Worm (Caenorhabditis elegans) whole organism, L4 larva: ENCODE data around the gene F13C5.1.

Source experiments
- F10B5.3 ChIP-seq: sonication (generic microtip); optimal IDR thresholded peaks from 2 replicates; lab custom pipeline; 2016; ENCODE audit warnings: mild to moderate bottlenecking, missing genetic modification characterization, missing compliant biosample characterization
- F44E2.7 ChIP-seq: fragments of 200-800 bp; sonication (Bioruptor generic); IDR thresholded peaks from 2 replicates; pipeline ENCODE4 v2.1.2; 2022; ENCODE audit warnings: missing genetic modification characterization, missing compliant biosample characterization
- T26A8.4 ChIP-seq: fragments of 200-800 bp; sonication (Bioruptor generic); IDR thresholded peaks from 2 replicates; pipeline ENCODE4 v1.3.6; 2022; ENCODE audit warnings: missing genetic modification characterization, missing compliant biosample characterization
- Y48G9A.11 ChIP-seq: fragments of 200-800 bp; sonication (Bioruptor generic); IDR thresholded peaks from 2 replicates; pipeline ENCODE4 v1.3.6; 2022; ENCODE audit warnings: missing genetic modification reagents, missing genetic modification characterization, missing compliant biosample characterization
- ZK337.2 ChIP-seq: fragments of 200-800 bp; sonication (Bioruptor generic); IDR thresholded peaks from 2 replicates; pipeline ENCODE4 v1.3.6; 2022; ENCODE audit warnings: missing genetic modification reagents, missing genetic modification characterization, missing compliant biosample characterization
- ZK546.5 ChIP-seq, 2 experiments: sonication (generic microtip); optimal IDR thresholded peaks; 2 replicates each; lab custom pipeline; 2017; ENCODE audit warnings: missing biosample characterization in 2 of 2, missing genetic modification characterization in 2 of 2
- aha-1 ChIP-seq: fragments of 150-350 bp; peaks from one replicate; lab custom pipeline; 2014; ENCODE audit warnings: missing biosample characterization, missing genetic modification characterization
- ceh-28 ChIP-seq: fragments of 150-350 bp; optimal IDR thresholded peaks from 2 replicates; lab custom pipeline; 2014; ENCODE audit warnings: missing biosample characterization, missing genetic modification reagents, missing genetic modification characterization
- ceh-82 ChIP-seq: sonication (generic microtip); optimal IDR thresholded peaks from 2 replicates; lab custom pipeline; 2017; ENCODE audit warnings: missing biosample characterization, missing genetic modification characterization
- daf-12 ChIP-seq: fragments of 150-350 bp; optimal IDR thresholded peaks from 2 replicates; lab custom pipeline; 2014; ENCODE audit warnings: missing biosample characterization, missing genetic modification reagents, missing genetic modification characterization
- dve-1 ChIP-seq: sonication (generic microtip); optimal IDR thresholded peaks from 2 replicates; lab custom pipeline; 2017; ENCODE audit warnings: antibody characterized with exemption, mild to moderate bottlenecking, missing genetic modification characterization, missing compliant biosample characterization; ENCODE audit not compliant: insufficient read depth
- egl-27 ChIP-seq: sonication (generic microtip); optimal IDR thresholded peaks from 3 replicates; lab custom pipeline; 2017; ENCODE audit warnings: missing biosample characterization, missing genetic modification reagents, missing genetic modification characterization
- egl-43 ChIP-seq: fragments of 200-800 bp; sonication (Bioruptor generic); IDR thresholded peaks from 2 replicates; pipeline ENCODE4 v1.3.6; 2022; ENCODE audit warnings: missing genetic modification reagents, missing genetic modification characterization, missing compliant biosample characterization
- fos-1 ChIP-seq: fragments of 150-350 bp; optimal IDR thresholded peaks from 2 replicates; lab custom pipeline; 2014; ENCODE audit warnings: missing biosample characterization, missing genetic modification characterization
- gei-8 ChIP-seq: fragments of 200-800 bp; sonication (Bioruptor generic); optimal IDR thresholded peaks from 2 replicates; lab custom pipeline; 2018; ENCODE audit warnings: mild to moderate bottlenecking, missing genetic modification characterization, missing compliant biosample characterization
- hif-1 ChIP-seq, 2 experiments: sonication (generic microtip); optimal IDR thresholded peaks; 2 replicates each; lab custom pipeline; 2016 to 2017; ENCODE audit warnings: missing compliant biosample characterization in 2 of 2, missing genetic modification characterization in 2 of 2, missing genetic modification reagents in 2 of 2, missing genotype in 2 of 2, mild to moderate bottlenecking in 1 of 2
- hmg-1.1 ChIP-seq: fragments of 200-800 bp; sonication (Bioruptor generic); IDR thresholded peaks from 2 replicates; pipeline ENCODE4 v1.3.6; 2022; ENCODE audit warnings: missing genetic modification reagents, missing genetic modification characterization, missing compliant biosample characterization
- jun-1 ChIP-seq: fragments of 150-350 bp; optimal IDR thresholded peaks from 2 replicates; lab custom pipeline; 2014; ENCODE audit warnings: missing biosample characterization, missing genetic modification reagents, missing genetic modification characterization
- lir-3 ChIP-seq: sonication (generic microtip); optimal IDR thresholded peaks from 2 replicates; lab custom pipeline; 2016; ENCODE audit warnings: mild to moderate bottlenecking, missing genetic modification characterization, missing compliant biosample characterization
- madf-5 ChIP-seq, 2 experiments: fragments of 200-800 bp; sonication (Bioruptor generic); IDR thresholded peaks; 2 replicates each; pipeline ENCODE4 v1.3.6; 2022; ENCODE audit warnings: missing compliant biosample characterization in 2 of 2, missing genetic modification characterization in 2 of 2
- mdt-29 ChIP-seq: fragments of 200-800 bp; sonication (Bioruptor generic); IDR thresholded peaks from 2 replicates; pipeline ENCODE4 v1.3.6; 2022; ENCODE audit warnings: missing genetic modification reagents, missing genetic modification characterization, missing compliant biosample characterization
- mxl-3 ChIP-seq: fragments of 200-800 bp; sonication (Bioruptor generic); optimal IDR thresholded peaks from 2 replicates; lab custom pipeline; 2018; ENCODE audit warnings: mild to moderate bottlenecking, missing genetic modification characterization, missing compliant biosample characterization
- nhr-11 ChIP-seq: fragments of 150-350 bp; optimal IDR thresholded peaks from 2 replicates; lab custom pipeline; 2014; ENCODE audit warnings: missing biosample characterization, missing genetic modification characterization
- nhr-28 ChIP-seq: fragments of 150-350 bp; optimal IDR thresholded peaks from 2 replicates; lab custom pipeline; 2014; ENCODE audit warnings: missing biosample characterization, missing genetic modification characterization
- nhr-48 ChIP-seq: sonication (generic microtip); optimal IDR thresholded peaks from 2 replicates; lab custom pipeline; 2016; ENCODE audit warnings: mild to moderate bottlenecking, missing genetic modification characterization, missing compliant biosample characterization
- pqm-1 ChIP-seq: sonication (generic microtip); optimal IDR thresholded peaks from 2 replicates; lab custom pipeline; 2017; ENCODE audit warnings: missing biosample characterization, missing genetic modification characterization
- sdz-12 ChIP-seq: fragments of 200-800 bp; sonication (Bioruptor generic); optimal IDR thresholded peaks from 2 replicates; lab custom pipeline; 2018; ENCODE audit warnings: mild to moderate bottlenecking, missing genetic modification characterization, missing compliant biosample characterization
- set-16 ChIP-seq: fragments of 200-800 bp; sonication (Bioruptor generic); IDR thresholded peaks from 2 replicates; pipeline ENCODE4 v1.3.6; 2022; ENCODE audit warnings: missing genetic modification reagents, missing genetic modification characterization, missing compliant biosample characterization
- unc-130 ChIP-seq: sonication (generic microtip); optimal IDR thresholded peaks from 2 replicates; lab custom pipeline; 2016; ENCODE audit warnings: missing genetic modification reagents, missing genetic modification characterization, missing compliant biosample characterization
- unc-62 ChIP-seq, 3 experiments: fragments of 150-350 bp in 1 of 3; sonication (generic microtip); optimal IDR thresholded peaks in 2 of 3; peaks in 1 of 3; 1 replicate in 1 of 3; 2 replicates in 2 of 3; lab custom pipeline; 2014 to 2017; ENCODE audit warnings: missing biosample characterization in 3 of 3, missing genetic modification characterization in 3 of 3, missing genetic modification reagents in 3 of 3, missing genotype in 1 of 3
- zfp-2 ChIP-seq: sonication (generic microtip); optimal IDR thresholded peaks from 2 replicates; lab custom pipeline; 2016; ENCODE audit warnings: mild to moderate bottlenecking, missing genetic modification characterization, missing compliant biosample characterization
- zfp-3 ChIP-seq: fragments of 200-800 bp; sonication (Bioruptor generic); conservative IDR thresholded peaks from 2 replicates; pipeline ENCODE4 v1.3.6; 2022; ENCODE audit warnings: missing genetic modification reagents, missing genetic modification characterization, missing compliant biosample characterization

Gene F13C5.1

ce11 chrX:612783-613182 lies 10.8 kb downstream of the F13C5.1 start:
- no peak for TF ChIP-seq mxl-3 (GFP tag; lab: Kevin White, UChicago)
- no peak for TF ChIP-seq nhr-11 (tag; lab: Kevin White, UChicago)
- TF ChIP-seq ceh-82 (tag; lab: Kevin White, UChicago), result no peak

ce11 chrX:617730-618129 lies 15.8 kb downstream of the F13C5.1 start:
- TF ChIP-seq unc-62 (GFP tag; optimal IDR thresholded peaks at IDR 0.05 in 1 of 2; lab: Kevin White, UChicago), result peak in 1 of 2 experiments; percentile 9
- TF ChIP-seq unc-62 (tag; optimal IDR thresholded peaks at IDR 0.05; lab: Kevin White, UChicago), result no peak
- no peak for TF ChIP-seq Y48G9A.11 (GFP tag; lab: Robert Waterston, UW)
- TF ChIP-seq, all 104 proteins: peak for 1

ce11 chrX:621190-621589 lies 19.2 kb downstream of the F13C5.1 start, which contains the start of gene unc-96:
unc-96 (minus strand) TSS chrX:621290.
- TF ChIP-seq ZK546.5 (tag; optimal IDR thresholded peaks at IDR 0.05; lab: Kevin White, UChicago) (no peak), F10B5.3 (tag; lab: Kevin White, UChicago) (no peak), T26A8.4 (GFP tag; lab: Robert Waterston, UW) (no peak), set-16 (GFP tag; lab: Robert Waterston, UW) (no peak), F44E2.7 (no peak), hif-1 (tag; optimal IDR thresholded peaks at IDR 0.05; lab: Kevin White, UChicago) (no peak), egl-27 (tag; lab: Kevin White, UChicago) (no peak), gei-8 (GFP tag; lab: Kevin White, UChicago) (no peak), mdt-29 (GFP tag; lab: Robert Waterston, UW) (no peak), ceh-82 (tag; lab: Kevin White, UChicago) (no peak)

ce11 chrX:621688-622087 lies 19.7 kb downstream of the F13C5.1 start:
- TF ChIP-seq T26A8.4 (GFP tag; lab: Robert Waterston, UW) (no peak), sdz-12 (GFP tag; lab: Kevin White, UChicago) (no peak), aha-1 (tag; lab: Kevin White, UChicago) (no peak), zfp-3 (GFP tag; lab: Robert Waterston, UW) (no peak), madf-5 (GFP tag; IDR thresholded peaks at IDR 0.05; lab: Robert Waterston, UW) (no peak), unc-130 (no peak), zfp-2 (tag; lab: Kevin White, UChicago) (no peak), jun-1 (no peak), nhr-48 (tag; lab: Kevin White, UChicago) (no peak), dve-1 (tag; lab: Kevin White, UChicago) (no peak), fos-1 (tag; lab: Kevin White, UChicago) (no peak), nhr-28 (tag; lab: Kevin White, UChicago) (no peak), egl-43 (GFP tag; lab: Robert Waterston, UW) (no peak)

ce11 chrX:629134-629533 lies 27.2 kb downstream of the F13C5.1 start, which contains the start of gene M6.4:
M6.4 (plus strand) TSS chrX:629188.
- TF ChIP-seq pqm-1 (tag; lab: Kevin White, UChicago), result no peak
- no peak for TF ChIP-seq hmg-1.1
- peak in 1 of 2 experiments; percentile 50 for TF ChIP-seq unc-62 (GFP tag; optimal IDR thresholded peaks at IDR 0.05 in 1 of 2; lab: Kevin White, UChicago)
- no peak for TF ChIP-seq unc-62 (tag; optimal IDR thresholded peaks at IDR 0.05; lab: Kevin White, UChicago)
- no peak for TF ChIP-seq ZK337.2 (GFP tag; lab: Robert Waterston, UW)
- TF ChIP-seq ceh-28, result no peak
- TF ChIP-seq lir-3, result no peak
- no peak for TF ChIP-seq daf-12 (tag; lab: Kevin White, UChicago)
